Worm (Caenorhabditis elegans) whole organism, L3 larva: ENCODE measurements around the gene clx-1.

Experiments
- elt-2 ChIP-seq: sonication (generic microtip); optimal IDR thresholded peaks from 2 replicates; lab custom pipeline; 2016; ENCODE audit warnings: missing genetic modification reagents, mild to moderate bottlenecking, missing genetic modification characterization, missing compliant biosample characterization
- nhr-76 ChIP-seq: fragments of 150-350 bp; sonication (generic microtip); optimal IDR thresholded peaks from 5 replicates; lab custom pipeline; 2014; ENCODE audit warnings: missing biosample characterization, missing genetic modification characterization
- snpc-4 ChIP-seq: fragments of 150-350 bp; optimal IDR thresholded peaks from 2 replicates; lab custom pipeline; 2014; ENCODE audit warnings: missing biosample characterization, missing genetic modification characterization
- zag-1 ChIP-seq: fragments of 150-350 bp; optimal IDR thresholded peaks from 2 replicates; lab custom pipeline; 2014; ENCODE audit warnings: missing biosample characterization, missing genetic modification characterization

ce11 chrIV:7743539-7743938, 9.1 kb downstream of the clx-1 start, which contains the start of gene npr-35:
- TF ChIP-seq zag-1 (tag; lab: Kevin White, UChicago) (no peak), elt-2 (no peak), snpc-4 (tag; lab: Kevin White, UChicago) (no peak), nhr-76 (tag; lab: Kevin White, UChicago) (no peak)
